Fruit fly (Drosophila melanogaster): ENCODE data around the gene CG15468.

DNA sequence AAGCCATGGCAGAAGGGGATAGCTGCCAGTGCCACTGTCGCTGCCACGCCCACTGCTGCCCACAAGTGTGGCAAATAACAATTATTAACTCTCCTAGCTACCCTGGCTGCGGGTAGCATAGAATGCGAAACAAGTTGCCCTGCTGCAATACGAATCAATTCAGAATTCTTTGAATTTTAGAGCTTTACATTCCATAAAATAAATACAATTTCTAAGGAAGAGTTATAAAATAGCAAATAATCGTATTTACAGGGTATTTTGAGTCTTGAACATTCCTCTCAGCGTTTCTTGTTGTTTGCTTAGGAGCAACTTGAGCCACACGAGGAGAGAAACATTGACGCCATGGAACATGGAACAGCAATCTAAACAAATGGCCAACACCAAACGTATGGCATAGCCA, 21.5 kb upstream of the CG15468 start:
- TF ChIP-seq Clk (GFP tag; optimal IDR thresholded peaks at IDR 0.05) (no peak), pad (GFP tag; optimal IDR thresholded peaks at IDR 0.05) (no peak), CG5204 (GFP tag; optimal IDR thresholded peaks at IDR 0.05) (no peak)
